Fruit fly (Drosophila melanogaster) whole organism, adult: Measurements from ENCODE around the gene CG42676.

Source experiments
- Clk ChIP-seq: fragments of 200-800 bp; sonication (Bioruptor generic); optimal IDR thresholded peaks from 2 replicates; lab custom pipeline; 2017; ENCODE audit warnings: missing biosample characterization, missing genetic modification characterization
- bab1 ChIP-seq: fragments of 200-800 bp; sonication (Bioruptor generic); optimal IDR thresholded peaks from 3 replicates; lab custom pipeline; 2019; ENCODE audit warnings: missing biosample characterization, mild to moderate bottlenecking, missing genetic modification characterization, moderate library complexity
- ovo ChIP-seq: fragments of 200-800 bp; sonication (Bioruptor generic); optimal IDR thresholded peaks from 2 replicates; lab custom pipeline; 2016; ENCODE audit warnings: missing biosample characterization, missing genetic modification characterization

DNA sequence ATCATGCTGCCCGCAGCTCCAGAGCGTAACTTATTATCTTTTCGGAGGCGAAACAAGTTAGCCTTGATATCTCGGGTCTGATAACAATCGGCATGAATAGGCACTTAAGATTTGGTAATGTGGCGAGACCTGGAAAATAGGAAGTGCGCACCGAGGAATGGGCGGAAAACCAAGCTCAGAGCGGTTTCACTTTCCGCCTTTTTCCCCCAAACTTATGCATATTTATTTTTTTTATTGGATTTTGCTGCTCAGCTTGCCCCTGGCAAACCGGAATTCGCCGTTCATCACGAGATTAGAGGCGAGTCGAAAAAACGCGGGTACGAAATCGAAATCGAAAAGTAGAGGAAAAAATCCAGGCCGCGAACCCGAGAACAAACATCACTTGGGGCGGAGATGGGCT is 48.0 kb upstream of the CG42676 start:
- TF ChIP-seq ovo (no peak), bab1 (GFP tag; lab: Kevin White, UChicago) (no peak), Clk (GFP tag; lab: Kevin White, UChicago) (no peak)
